Worm (Caenorhabditis elegans) whole organism, L4/young adult: ENCODE measurements around the gene plk-3.

Experiments
- W03F9.2 ChIP-seq: fragments of 150-350 bp; optimal IDR thresholded peaks from 2 replicates; lab custom pipeline; 2014; ENCODE audit warnings: missing biosample characterization, missing genetic modification characterization
- dao-5 ChIP-seq: sonication (generic microtip); optimal IDR thresholded peaks from 2 replicates; lab custom pipeline; 2016; ENCODE audit warnings: missing genotype, missing genetic modification characterization, moderate library complexity, missing compliant biosample characterization

DNA sequence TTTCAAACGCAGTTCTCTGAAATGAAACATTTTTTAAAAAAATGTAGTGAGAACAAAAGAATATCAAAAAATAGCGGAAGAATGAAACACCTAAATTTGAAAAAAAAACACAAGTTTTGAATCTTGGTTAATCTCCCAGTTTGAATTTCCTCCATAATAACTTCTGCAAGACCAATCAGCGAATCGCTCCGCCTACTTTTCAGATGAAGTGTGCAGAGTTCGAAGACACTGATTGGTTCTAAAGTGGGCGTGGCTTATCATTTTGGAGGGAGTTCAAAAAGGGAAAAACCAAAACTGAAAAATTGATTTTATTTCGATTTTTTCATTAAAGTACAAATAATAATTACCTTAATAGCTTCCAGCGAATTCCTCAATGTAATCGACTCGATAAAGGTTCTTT is 37.8 kb upstream of the plk-3 start:
- TF ChIP-seq W03F9.2 (tag; lab: Kevin White, UChicago) (no peak), dao-5 (no peak)
